Worm (Caenorhabditis elegans): ENCODE data around the gene Y37D8A.3.

Gene Y37D8A.3

ce11 chrIII:12851034-12851433, 21.9 kb downstream of the Y37D8A.3 start:
- TF ChIP-seq flt-1 (GFP tag; IDR thresholded peaks at IDR 0.05) (no peak), ztf-29 (GFP tag; IDR thresholded peaks at IDR 0.05) (no peak), cog-1 (tag; optimal IDR thresholded peaks at IDR 0.05) (no peak), med-1 (GFP tag; optimal IDR thresholded peaks at IDR 0.05; ENCODE audit: insufficient read depth) (no peak), tab-1 (GFP tag; IDR thresholded peaks at IDR 0.05) (no peak), T22C8.4 (GFP tag; IDR thresholded peaks at IDR 0.05) (no peak), klf-2 (GFP tag; conservative IDR thresholded peaks at IDR 0.05) (no peak), ztf-23 (GFP tag; IDR thresholded peaks at IDR 0.05) (no peak), ref-1 (GFP tag; conservative IDR thresholded peaks at IDR 0.05) (no peak)

ce11 chrIII:12855394-12855793, 26.2 kb downstream of the Y37D8A.3 start, which contains the start of gene Y37D8A.5:
Gene Y37D8A.5, minus strand, starts transcription at chrIII:12855494.
- TF ChIP-seq flt-1 (GFP tag; IDR thresholded peaks at IDR 0.05), result no peak
- no peak for TF ChIP-seq T22C8.4 (GFP tag; IDR thresholded peaks at IDR 0.05)
- TF ChIP-seq med-1 (GFP tag; optimal IDR thresholded peaks at IDR 0.05; ENCODE audit: insufficient read depth), result no peak
- TF ChIP-seq cog-1 (tag; optimal IDR thresholded peaks at IDR 0.05), result no peak
- TF ChIP-seq ztf-23 (GFP tag; IDR thresholded peaks at IDR 0.05), result no peak
- no peak for TF ChIP-seq ref-1 (GFP tag; conservative IDR thresholded peaks at IDR 0.05)
- TF ChIP-seq tab-1 (GFP tag; IDR thresholded peaks at IDR 0.05), result no peak
- TF ChIP-seq ztf-29 (GFP tag; IDR thresholded peaks at IDR 0.05), result no peak
- TF ChIP-seq klf-2 (GFP tag; conservative IDR thresholded peaks at IDR 0.05), result no peak

- TF ChIP-seq med-1 (GFP tag; optimal IDR thresholded peaks at IDR 0.05; ENCODE audit: insufficient read depth), result no peak
- no peak for TF ChIP-seq klf-2 (GFP tag; conservative IDR thresholded peaks at IDR 0.05)
These were observed 27.5 kb downstream of the Y37D8A.3 start, which contains the start of gene Y37D8A.26 for ce11 chrIII:12856628-12857027. Gene Y37D8A.26, minus strand, starts transcription at chrIII:12856728.

- TF ChIP-seq cog-1 (tag; optimal IDR thresholded peaks at IDR 0.05) (no peak), tab-1 (GFP tag; IDR thresholded peaks at IDR 0.05) (no peak), flt-1 (GFP tag; IDR thresholded peaks at IDR 0.05) (no peak), ref-1 (GFP tag; conservative IDR thresholded peaks at IDR 0.05) (no peak), T22C8.4 (GFP tag; IDR thresholded peaks at IDR 0.05) (no peak), med-1 (GFP tag; optimal IDR thresholded peaks at IDR 0.05; ENCODE audit: insufficient read depth) (no peak), klf-2 (GFP tag; conservative IDR thresholded peaks at IDR 0.05) (no peak), ztf-29 (GFP tag; IDR thresholded peaks at IDR 0.05) (no peak), ztf-23 (GFP tag; IDR thresholded peaks at IDR 0.05) (no peak)
These were observed 31.0 kb downstream of the Y37D8A.3 start for ce11 chrIII:12860119-12860518.

ce11 chrIII:12864648-12865047, 35.5 kb downstream of the Y37D8A.3 start, which contains the start of gene Y37D8A.8:
Gene Y37D8A.8, plus strand, starts transcription at chrIII:12864948.
- TF ChIP-seq tab-1 (GFP tag; IDR thresholded peaks at IDR 0.05), result no peak

- TF ChIP-seq T22C8.4 (GFP tag; IDR thresholded peaks at IDR 0.05) (no peak), ztf-29 (GFP tag; IDR thresholded peaks at IDR 0.05) (no peak), cog-1 (tag; optimal IDR thresholded peaks at IDR 0.05) (no peak), ztf-23 (GFP tag; IDR thresholded peaks at IDR 0.05) (no peak), flt-1 (GFP tag; IDR thresholded peaks at IDR 0.05) (no peak), tab-1 (GFP tag; IDR thresholded peaks at IDR 0.05) (no peak), klf-2 (GFP tag; conservative IDR thresholded peaks at IDR 0.05) (no peak), med-1 (GFP tag; optimal IDR thresholded peaks at IDR 0.05; ENCODE audit: insufficient read depth) (no peak), ref-1 (GFP tag; conservative IDR thresholded peaks at IDR 0.05) (no peak)
These were observed 41.0 kb downstream of the Y37D8A.3 start, which contains the start of gene Y37D8A.6 for ce11 chrIII:12870060-12870696. Gene Y37D8A.6, minus strand, starts transcription at chrIII:12870297.

ce11 chrIII:12874606-12875066, 45.5 kb downstream of the Y37D8A.3 start, which contains the start of the genes mrg-1 and spcs-2:
Gene mrg-1, minus strand, starts transcription at chrIII:12874656.
Gene spcs-2, plus strand, starts transcription at chrIII:12875031.
- TF ChIP-seq klf-2 (GFP tag; conservative IDR thresholded peaks at IDR 0.05), result peak; percentile 58; the same call in 1 of the 2 replicates
- no peak for TF ChIP-seq ref-1 (GFP tag; conservative IDR thresholded peaks at IDR 0.05)
- TF ChIP-seq cog-1 (tag; optimal IDR thresholded peaks at IDR 0.05), result peak; percentile 72
- TF ChIP-seq T22C8.4 (GFP tag; IDR thresholded peaks at IDR 0.05), result no peak
- TF ChIP-seq flt-1 (GFP tag; IDR thresholded peaks at IDR 0.05), result peak; percentile 85
- peak; percentile 74 for TF ChIP-seq med-1 (GFP tag; optimal IDR thresholded peaks at IDR 0.05; ENCODE audit: insufficient read depth)
- TF ChIP-seq ztf-29 (GFP tag; IDR thresholded peaks at IDR 0.05), result 0 out of 2 replicates have a peak, but pooled peaks have one; percentile 67
- TF ChIP-seq tab-1 (GFP tag; IDR thresholded peaks at IDR 0.05), result peak; percentile 76
- TF ChIP-seq ztf-23 (GFP tag; IDR thresholded peaks at IDR 0.05), result peak; percentile 86

- TF ChIP-seq cog-1 (tag; optimal IDR thresholded peaks at IDR 0.05), result no peak
- no peak for TF ChIP-seq med-1 (GFP tag; optimal IDR thresholded peaks at IDR 0.05; ENCODE audit: insufficient read depth)
- no peak for TF ChIP-seq flt-1 (GFP tag; IDR thresholded peaks at IDR 0.05)
- TF ChIP-seq klf-2 (GFP tag; conservative IDR thresholded peaks at IDR 0.05), result no peak
- TF ChIP-seq ztf-29 (GFP tag; IDR thresholded peaks at IDR 0.05), result no peak
- TF ChIP-seq ref-1 (GFP tag; conservative IDR thresholded peaks at IDR 0.05), result no peak
- TF ChIP-seq ztf-23 (GFP tag; IDR thresholded peaks at IDR 0.05), result no peak
- no peak for TF ChIP-seq T22C8.4 (GFP tag; IDR thresholded peaks at IDR 0.05)
- no peak for TF ChIP-seq tab-1 (GFP tag; IDR thresholded peaks at IDR 0.05)
These were observed 46.5 kb downstream of the Y37D8A.3 start for ce11 chrIII:12875653-12876052.

ce11 chrIII:12877527-12878234, 48.5 kb downstream of the Y37D8A.3 start, which contains the start of the genes cec-7 and enu-3.5:
Gene cec-7, minus strand, starts transcription at chrIII:12877577.
Gene enu-3.5, plus strand, starts transcription at chrIII:12878196.
- TF ChIP-seq ztf-23 (GFP tag; IDR thresholded peaks at IDR 0.05) (0 out of 2 replicates have a peak, but pooled peaks have one; percentile 36), med-1 (GFP tag; optimal IDR thresholded peaks at IDR 0.05; ENCODE audit: insufficient read depth) (no peak), flt-1 (GFP tag; IDR thresholded peaks at IDR 0.05) (0 out of 2 replicates have a peak, but pooled peaks have one; percentile 9), klf-2 (GFP tag; conservative IDR thresholded peaks at IDR 0.05) (peak; percentile 59; the same call in 1 of the 2 replicates)

Data from whole organism, midembryonic.